Worm (Caenorhabditis elegans) whole organism, dauer: Measurements from ENCODE around the gene F13A2.10.
"Not testable (repeated sequence)": the region's sequence is repeated elsewhere in the genome, so short reads cannot be mapped to it uniquely, and the experiment has no call there.

Experiments
- unc-62 ChIP-seq: sonication (generic microtip); optimal IDR thresholded peaks from 2 replicates; lab custom pipeline; 2017; ENCODE audit warnings: missing biosample characterization, missing genetic modification reagents, missing genetic modification characterization

Gene F13A2.10

DNA sequence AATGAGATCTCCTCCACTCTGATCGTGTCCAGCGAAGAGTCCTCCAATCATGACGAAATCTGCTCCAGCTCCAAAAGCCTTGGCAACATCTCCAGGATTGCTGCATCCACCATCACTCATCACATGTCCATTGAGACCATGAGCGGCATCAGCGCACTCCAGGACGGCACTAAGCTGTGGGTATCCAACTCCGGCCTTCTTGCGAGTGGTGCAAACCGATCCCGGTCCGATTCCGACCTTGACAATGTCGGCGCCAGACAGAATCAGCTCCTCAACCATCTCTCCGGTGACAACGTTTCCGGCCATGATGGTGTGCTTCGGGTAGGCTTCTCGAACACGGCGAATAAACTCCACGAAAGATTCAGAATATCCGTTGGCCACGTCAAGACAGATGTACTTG, 15.6 kb downstream of the F13A2.10 start:
- no peak for TF ChIP-seq unc-62 (GFP tag; lab: Kevin White, UChicago)

DNA sequence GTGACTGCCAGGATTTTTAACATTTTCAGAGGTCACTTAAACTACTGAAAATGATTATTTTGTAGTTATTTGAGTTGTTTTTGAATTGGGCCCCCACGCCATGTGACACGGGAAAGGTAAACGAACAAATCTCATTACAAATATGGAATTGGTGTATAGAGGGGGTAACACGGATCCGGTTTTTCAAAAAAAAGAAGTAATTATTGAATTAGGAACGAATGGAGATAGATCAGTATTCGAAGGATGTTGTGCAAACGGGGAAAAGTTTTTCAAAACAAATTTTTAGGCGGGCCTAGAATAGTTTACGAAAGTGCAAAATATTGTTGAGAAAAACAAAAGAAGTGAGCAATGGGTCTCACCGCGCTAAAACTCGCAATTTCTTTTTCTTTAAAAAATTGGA, 19.6 kb downstream of the F13A2.10 start, which contains the start of gene F32D1.11:
TSS of gene F32D1.11 (minus strand) at position 101 of the 400 bp plus-strand sequence.
- no peak for TF ChIP-seq unc-62 (GFP tag; lab: Kevin White, UChicago)

DNA sequence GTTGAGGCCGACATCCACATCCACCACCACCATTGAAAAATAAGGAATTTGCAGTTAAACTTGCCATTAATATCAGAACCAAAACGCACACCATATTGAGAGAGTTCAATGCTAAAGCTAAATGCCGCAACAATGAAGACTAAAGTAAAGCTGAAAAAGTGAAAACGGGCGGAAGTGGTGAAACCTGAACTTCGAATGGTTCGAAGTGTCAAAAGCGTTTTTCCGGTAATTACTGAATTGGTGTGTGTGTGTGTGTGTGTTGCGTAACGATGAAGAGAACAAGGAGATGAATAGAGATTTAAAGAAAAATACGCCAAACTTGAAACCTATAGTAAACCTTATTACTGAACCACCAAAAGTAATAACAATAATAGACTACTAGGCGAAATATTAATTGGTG, 21.6 kb downstream of the F13A2.10 start, which contains the start of gene grl-13:
TSS of gene grl-13 (minus strand) at position 101 of the 400 bp plus-strand sequence.
- TF ChIP-seq unc-62 (GFP tag; lab: Kevin White, UChicago) = no peak

DNA sequence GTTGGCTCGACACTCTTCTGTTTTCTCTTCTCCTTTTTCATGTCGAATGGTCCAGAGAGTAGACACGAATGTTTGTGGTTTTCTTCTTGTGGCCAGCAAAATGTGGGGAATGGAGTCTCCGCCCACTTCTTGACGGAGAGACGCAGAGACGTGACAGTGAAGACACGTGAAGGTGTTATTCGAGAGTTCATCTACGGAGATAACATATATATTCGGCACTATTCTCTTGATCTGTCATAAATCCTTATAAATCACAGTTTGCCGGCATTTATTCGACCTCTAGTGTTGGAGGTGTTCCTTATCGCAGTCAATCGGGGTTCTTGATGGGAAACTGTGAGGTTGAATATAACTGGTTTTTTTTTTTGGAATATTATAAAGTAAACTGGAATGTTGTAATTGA, 24.6 kb downstream of the F13A2.10 start, which contains the start of gene F32D1.3:
TSS of gene F32D1.3 (minus strand) at position 65 of the 400 bp plus-strand sequence.
- no peak for TF ChIP-seq unc-62 (GFP tag; lab: Kevin White, UChicago)

DNA sequence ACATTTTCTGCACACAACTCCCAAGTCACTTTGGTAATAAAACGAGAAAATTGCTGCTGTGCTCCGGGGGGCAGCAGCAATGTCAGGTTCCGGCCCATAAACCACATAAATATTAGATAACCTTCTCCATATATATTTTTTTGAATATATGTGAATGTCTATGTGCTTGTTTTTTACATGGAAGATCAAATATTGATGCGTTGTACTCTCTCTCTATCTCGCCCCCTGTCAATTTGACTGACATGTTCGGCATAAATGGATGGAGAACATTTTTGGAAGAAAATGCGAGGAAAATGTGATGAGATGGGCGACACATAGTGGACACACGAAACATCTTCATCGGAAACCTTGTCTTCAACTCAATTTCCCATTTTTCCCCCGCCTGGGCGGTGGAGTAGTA, 26.1 kb downstream of the F13A2.10 start:
- TF ChIP-seq unc-62 (GFP tag; lab: Kevin White, UChicago) = no peak

DNA sequence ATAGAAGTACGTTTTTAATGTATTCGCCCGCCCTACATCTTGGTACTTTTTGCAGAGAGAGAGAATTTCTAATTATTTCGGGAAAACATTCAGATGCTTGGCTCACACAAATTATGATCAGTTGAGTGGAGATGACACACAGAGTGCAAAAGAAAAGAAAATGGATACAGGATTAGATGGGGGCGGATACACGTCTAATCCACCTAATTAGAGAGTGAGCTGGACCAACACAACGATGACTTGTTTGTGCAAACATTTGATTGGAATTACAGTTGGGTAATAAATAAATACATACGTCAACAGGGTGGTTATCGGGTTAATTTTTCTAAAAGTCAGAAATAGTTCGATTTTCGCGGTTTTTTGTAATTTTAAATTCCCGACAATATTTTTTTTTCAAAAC, 26.9 kb downstream of the F13A2.10 start:
- TF ChIP-seq unc-62 (GFP tag; lab: Kevin White, UChicago) = no peak

DNA sequence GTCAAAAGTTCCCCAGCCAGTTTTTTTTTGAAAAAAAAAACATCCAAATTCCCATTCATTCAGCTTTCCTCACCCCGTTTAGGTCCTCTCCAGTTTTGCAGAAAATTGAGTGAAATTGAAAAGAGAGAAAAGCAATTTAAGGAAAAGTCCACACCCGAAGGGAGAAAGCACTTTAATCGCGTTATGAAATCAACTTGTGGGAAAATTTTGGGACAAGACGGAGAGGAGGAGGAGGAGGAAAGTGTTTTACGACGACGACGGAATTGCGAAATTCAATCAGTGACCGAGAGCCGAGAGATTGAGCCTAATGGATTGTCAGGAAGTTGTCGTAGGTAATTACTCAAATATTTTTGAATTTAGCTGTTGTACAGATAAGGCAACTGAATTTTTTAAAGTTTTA, 28.7 kb downstream of the F13A2.10 start:
- no peak for TF ChIP-seq unc-62 (GFP tag; lab: Kevin White, UChicago)

DNA sequence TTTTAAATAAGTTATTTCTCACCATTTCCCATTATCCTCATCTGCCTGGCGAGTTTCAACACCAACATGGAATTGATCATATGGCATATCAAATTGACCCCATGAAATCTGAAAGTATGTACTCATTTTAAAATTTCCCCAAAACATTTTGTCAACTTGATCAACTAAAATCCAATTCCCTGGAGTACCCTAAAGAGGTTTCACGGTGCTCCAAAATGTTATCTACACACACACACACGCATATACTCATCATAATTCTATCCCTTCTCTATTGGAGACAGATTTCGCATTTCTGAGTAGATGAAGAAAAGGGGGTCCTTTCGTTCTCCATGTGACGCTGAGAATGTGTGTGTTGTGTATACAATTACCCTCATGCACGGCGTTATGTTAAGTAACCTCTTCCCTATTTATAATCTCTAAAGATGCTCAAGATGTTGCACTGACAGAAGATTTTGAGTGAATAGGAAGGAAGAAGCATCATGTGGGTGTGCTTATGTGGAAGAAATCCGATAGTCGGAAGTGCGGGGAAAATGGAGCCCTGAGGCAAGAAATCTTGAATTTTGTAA, 29.9 kb downstream of the F13A2.10 start:
- TF ChIP-seq unc-62 (GFP tag; lab: Kevin White, UChicago) = no peak

DNA sequence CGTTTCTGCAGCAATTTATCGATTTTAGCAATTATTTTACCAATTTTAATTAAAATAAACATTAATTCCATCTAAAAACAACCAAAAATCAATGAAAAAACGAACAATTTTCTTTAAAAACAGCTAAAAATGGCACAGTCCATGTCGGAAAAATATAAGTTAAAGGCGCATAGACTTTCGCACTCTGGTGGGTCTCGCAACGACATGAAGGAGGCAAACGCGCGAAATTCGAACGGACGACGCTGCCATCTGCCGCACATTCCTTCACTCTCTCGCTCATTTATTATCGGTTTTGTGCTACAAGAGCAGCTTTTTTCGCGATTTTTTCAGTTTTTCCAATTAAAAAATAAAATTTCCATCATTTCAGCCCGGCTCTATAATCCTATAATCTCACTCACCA, 39.3 kb downstream of the F13A2.10 start, which contains the start of gene mcm-7:
TSS of gene mcm-7 (plus strand) at position 368 of the 400 bp plus-strand sequence.
- TF ChIP-seq unc-62 (GFP tag; lab: Kevin White, UChicago) = no peak

DNA sequence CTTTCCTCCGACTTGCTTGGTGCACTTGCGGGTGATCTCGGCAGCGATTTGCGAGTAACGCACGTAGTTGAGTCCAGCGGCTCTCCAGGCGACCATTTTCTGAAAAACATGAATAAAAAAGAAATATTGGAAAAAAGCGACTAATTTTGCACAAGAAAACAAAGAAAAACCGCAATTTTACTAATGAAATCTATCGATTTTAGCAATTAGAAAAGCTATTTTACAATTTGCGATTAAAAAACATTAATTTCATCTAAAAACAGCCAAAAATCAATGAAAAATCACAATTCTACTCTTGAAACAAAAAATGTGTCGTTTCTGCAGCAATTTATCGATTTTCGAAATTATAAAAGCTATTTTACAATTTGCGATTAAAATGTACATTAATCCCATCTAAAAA, 39.7 kb downstream of the F13A2.10 start, which contains the start of gene hpo-18:
TSS of gene hpo-18 (minus strand) at position 101 of the 400 bp plus-strand sequence.
- TF ChIP-seq unc-62 (GFP tag; lab: Kevin White, UChicago) = no peak

DNA sequence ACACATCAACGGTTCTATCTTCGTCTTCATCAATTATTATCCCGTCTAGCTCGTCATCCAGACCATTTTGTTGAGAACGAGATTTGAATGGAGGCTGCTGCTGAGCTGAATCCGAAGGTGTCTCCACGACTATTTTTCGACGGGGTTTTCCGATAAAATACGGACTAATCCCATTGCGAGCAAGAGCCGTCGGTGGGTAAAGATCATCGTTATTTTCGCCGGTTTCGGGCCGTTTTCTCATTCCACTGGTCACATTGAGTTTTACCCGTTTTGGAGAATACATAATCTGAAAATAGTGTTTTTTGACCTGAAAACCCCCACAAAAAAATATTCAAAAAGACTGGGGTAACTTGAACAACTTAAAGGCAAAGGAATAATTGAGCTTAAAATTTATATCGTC, 40.4 kb downstream of the F13A2.10 start, which contains the start of gene figl-1:
TSS of gene figl-1 (minus strand) at position 286 of the 400 bp plus-strand sequence.
- no peak for TF ChIP-seq unc-62 (GFP tag; lab: Kevin White, UChicago)

DNA sequence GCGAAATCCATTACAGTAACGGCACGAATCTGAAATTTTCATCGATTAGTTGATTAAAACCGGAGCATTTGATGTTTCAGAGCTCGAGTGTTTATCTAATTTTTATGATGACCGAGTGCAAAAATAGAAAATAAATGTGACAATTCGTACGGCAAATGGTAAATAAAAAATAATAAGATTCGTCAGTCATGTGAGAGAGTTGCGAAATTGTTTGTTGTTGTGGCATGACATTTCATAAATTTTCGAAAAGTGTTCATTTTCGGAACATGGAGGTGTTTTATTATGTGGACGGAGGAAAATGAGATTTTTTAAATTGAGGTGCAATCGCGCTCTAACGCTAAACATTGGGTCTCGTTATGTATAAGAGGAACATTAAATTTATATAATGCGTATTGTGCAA, 44.3 kb downstream of the F13A2.10 start:
- no peak for TF ChIP-seq unc-62 (GFP tag; lab: Kevin White, UChicago)

DNA sequence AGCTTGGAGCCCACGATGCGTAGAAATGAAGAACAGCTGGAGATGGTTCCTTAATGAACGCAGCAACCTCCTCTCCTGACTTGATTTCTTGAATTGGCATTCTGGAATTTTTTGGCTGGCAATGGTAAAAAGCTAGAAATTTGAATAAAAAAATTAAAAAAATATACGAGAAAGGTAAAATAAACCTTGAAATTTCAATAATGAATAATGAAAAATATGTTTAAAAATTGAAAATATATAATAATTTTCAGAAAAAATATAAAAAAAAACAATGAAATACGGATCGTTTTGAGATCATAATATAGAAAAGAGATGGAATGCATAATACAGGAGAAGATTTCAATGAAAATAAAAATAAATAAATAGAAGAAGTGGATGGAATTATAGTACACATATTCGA, 44.9 kb downstream of the F13A2.10 start, which contains the start of gene glrx-3:
TSS of gene glrx-3 (minus strand) at position 101 of the 400 bp plus-strand sequence.
- no peak for TF ChIP-seq unc-62 (GFP tag; lab: Kevin White, UChicago)

DNA sequence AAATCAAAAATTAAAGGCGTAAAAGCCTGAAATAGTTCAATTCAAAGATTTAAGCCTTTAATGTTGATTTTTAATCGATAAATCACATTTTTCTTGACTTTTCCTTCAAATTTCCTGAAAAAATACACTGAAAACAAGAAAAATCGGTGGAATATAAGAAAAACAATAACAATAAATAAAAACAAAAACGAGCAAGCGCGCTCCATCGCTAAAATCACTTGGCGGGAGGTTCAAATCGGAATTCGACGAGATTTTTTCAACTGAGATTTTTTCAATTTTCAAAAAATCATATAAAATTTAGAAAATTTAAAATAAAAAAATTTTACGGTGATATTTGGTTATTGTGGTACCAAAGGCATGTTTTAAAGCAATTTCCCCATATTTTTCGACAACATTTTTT, 46.6 kb downstream of the F13A2.10 start:
- TF ChIP-seq unc-62 (GFP tag; lab: Kevin White, UChicago) = no peak

DNA sequence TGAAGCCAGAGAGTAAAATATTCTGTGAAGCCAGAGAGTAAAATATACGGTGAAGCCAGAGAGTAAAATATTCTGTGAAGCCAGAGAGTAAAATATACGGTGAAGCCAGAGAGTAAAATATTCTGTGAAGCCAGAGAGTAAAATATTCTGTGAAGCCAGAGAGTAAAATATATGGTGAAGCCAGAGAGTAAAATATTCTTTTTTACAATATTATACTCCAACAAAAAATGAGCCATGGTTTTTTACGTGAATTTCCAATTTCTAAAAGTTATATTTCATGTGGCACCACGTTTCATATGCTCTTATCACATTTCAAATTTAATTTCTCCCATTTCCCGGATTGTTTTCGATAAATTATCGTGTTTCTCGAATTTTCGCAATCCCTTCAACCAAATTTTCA, 49.6 kb downstream of the F13A2.10 start, which contains the start of gene irld-1:
TSS of gene irld-1 (plus strand) at position 301 of the 400 bp plus-strand sequence.
- not testable (repeated sequence) for TF ChIP-seq unc-62 (GFP tag; lab: Kevin White, UChicago)
